Worm (Caenorhabditis elegans): Measurements from ENCODE around the gene F13D12.3.

The F13D12.3 gene

ce11 chrII:11688643-11689042, 31.6 kb upstream of the F13D12.3 start, which contains the start of gene kel-1:
kel-1 (plus strand) TSS chrII:11688943.
- no peak for TF ChIP-seq nhr-237 (tag; optimal IDR thresholded peaks at IDR 0.05)
- TF ChIP-seq unc-62 (GFP tag; optimal IDR thresholded peaks at IDR 0.05), result no peak
- no peak for TF ChIP-seq ZK546.5 (tag; optimal IDR thresholded peaks at IDR 0.05)
- TF ChIP-seq jun-1 (tag; optimal IDR thresholded peaks at IDR 0.05), result no peak
- TF ChIP-seq ama-1 (optimal IDR thresholded peaks at IDR 0.05), result no peak
- no peak for TF ChIP-seq egl-27 (tag; optimal IDR thresholded peaks at IDR 0.05)
- no peak for TF ChIP-seq mdl-1 (tag; optimal IDR thresholded peaks at IDR 0.05)
- TF ChIP-seq nhr-25 (tag; optimal IDR thresholded peaks at IDR 0.05), result no peak
- TF ChIP-seq lin-15B (tag; optimal IDR thresholded peaks at IDR 0.05), result no peak
- no peak for TF ChIP-seq nhr-11 (tag; optimal IDR thresholded peaks at IDR 0.05)
- no peak for TF ChIP-seq unc-39 (tag; optimal IDR thresholded peaks at IDR 0.05)
- no peak for TF ChIP-seq nhr-76 (tag; optimal IDR thresholded peaks at IDR 0.05)
- TF ChIP-seq ceh-82 (tag; optimal IDR thresholded peaks at IDR 0.05), result no peak

- TF ChIP-seq elt-3 (tag; optimal IDR thresholded peaks at IDR 0.05), result no peak
Observed at ce11 chrII:11689941-11690340, 30.3 kb upstream of the F13D12.3 start.

ce11 chrII:11690868-11691267, 29.3 kb upstream of the F13D12.3 start:
- TF ChIP-seq nhr-11 (tag; optimal IDR thresholded peaks at IDR 0.05) (no peak), egl-5 (tag; optimal IDR thresholded peaks at IDR 0.05) (no peak), mdl-1 (tag; optimal IDR thresholded peaks at IDR 0.05) (no peak), pqm-1 (tag; optimal IDR thresholded peaks at IDR 0.05) (no peak), nhr-12 (tag; optimal IDR thresholded peaks at IDR 0.05) (no peak), snpc-4 (tag; optimal IDR thresholded peaks at IDR 0.05) (no peak), ceh-9 (tag; optimal IDR thresholded peaks at IDR 0.05) (no peak), nhr-237 (tag; optimal IDR thresholded peaks at IDR 0.05) (no peak), ZK546.5 (tag; optimal IDR thresholded peaks at IDR 0.05) (no peak), elt-3 (tag; optimal IDR thresholded peaks at IDR 0.05) (no peak), R02D3.7 (tag; optimal IDR thresholded peaks at IDR 0.05) (no peak), fos-1 (tag; optimal IDR thresholded peaks at IDR 0.05) (no peak), nfya-1 (tag; optimal IDR thresholded peaks at IDR 0.05; ENCODE audit: insufficient read depth) (no peak), daf-12 (tag; optimal IDR thresholded peaks at IDR 0.05) (no peak)

ce11 chrII:11694432-11694831, 25.8 kb upstream of the F13D12.3 start:
- TF ChIP-seq snpc-4 (tag; optimal IDR thresholded peaks at IDR 0.05), result peak; percentile 56
- peak; percentile 45 for TF ChIP-seq nfya-1 (tag; optimal IDR thresholded peaks at IDR 0.05; ENCODE audit: insufficient read depth)
- TF ChIP-seq hmg-11 (tag; optimal IDR thresholded peaks at IDR 0.05), result peak; percentile 57
- no peak for TF ChIP-seq nhr-11 (tag; optimal IDR thresholded peaks at IDR 0.05)
- peak; percentile 40 for TF ChIP-seq lin-39 (tag; optimal IDR thresholded peaks at IDR 0.05)
- TF ChIP-seq mml-1 (tag; optimal IDR thresholded peaks at IDR 0.05), result no peak
- peak; percentile 7 for TF ChIP-seq elt-2 (tag; optimal IDR thresholded peaks at IDR 0.05)
- TF ChIP-seq nhr-23 (tag; optimal IDR thresholded peaks at IDR 0.05), result peak; percentile 47
- peak; percentile 59 for TF ChIP-seq pha-4 (tag; optimal IDR thresholded peaks at IDR 0.05)
- peak; percentile 31 for TF ChIP-seq lin-15B (tag; optimal IDR thresholded peaks at IDR 0.05)

ce11 chrII:11695161-11695944, 24.8 kb upstream of the F13D12.3 start, which contains the start of gene tars-1:
tars-1 (minus strand) TSS chrII:11695657.
- peak; percentile 21 for TF ChIP-seq nhr-23 (tag; optimal IDR thresholded peaks at IDR 0.05)

- TF ChIP-seq fkh-2 (tag; optimal IDR thresholded peaks at IDR 0.05) (no peak), lsy-12 (tag; optimal IDR thresholded peaks at IDR 0.05) (no peak), ceh-16 (tag; optimal IDR thresholded peaks at IDR 0.05) (no peak), elt-2 (tag; optimal IDR thresholded peaks at IDR 0.05) (no peak), hmg-11 (tag; optimal IDR thresholded peaks at IDR 0.05) (no peak), nhr-23 (tag; optimal IDR thresholded peaks at IDR 0.05) (no peak), elt-3 (tag; optimal IDR thresholded peaks at IDR 0.05) (no peak), zag-1 (tag; optimal IDR thresholded peaks at IDR 0.05) (no peak), ztf-11 (tag; optimal IDR thresholded peaks at IDR 0.05) (no peak), snpc-4 (tag; optimal IDR thresholded peaks at IDR 0.05) (no peak), lin-39 (tag; optimal IDR thresholded peaks at IDR 0.05) (no peak)
Observed at ce11 chrII:11695945-11696270, 24.3 kb upstream of the F13D12.3 start, which contains the start of gene xpf-1. xpf-1 (plus strand) TSS chrII:11696171.

Measured in whole organism, L3 larva.